Fruit fly (Drosophila melanogaster) Kc167 (cell line): ENCODE data around the gene CG11164.

Source experiments
- Myc ChIP-seq: fragments of >200 bp; optimal IDR thresholded peaks from 2 replicates; lab custom pipeline; 2017; ENCODE audit warnings: missing external identifiers
- Sin3A ChIP-seq: fragments of >200 bp; optimal IDR thresholded peaks from 2 replicates; lab custom pipeline; 2018; ENCODE audit warnings: missing external identifiers
- h ChIP-seq: fragments of >200 bp; optimal IDR thresholded peaks from 3 replicates; lab custom pipeline; 2018; ENCODE audit warnings: missing external identifiers
- insv ChIP-seq: fragments of >200 bp; optimal IDR thresholded peaks from 3 replicates; lab custom pipeline; 2018; ENCODE audit warnings: missing external identifiers
- psq ChIP-seq: fragments of >200 bp; optimal IDR thresholded peaks from 2 replicates; lab custom pipeline; 2017; ENCODE audit warnings: missing external identifiers
- ttk ChIP-seq: sonication (Bioruptor generic); optimal IDR thresholded peaks from 2 replicates; lab custom pipeline; 2017; ENCODE audit warnings: missing external identifiers

DNA sequence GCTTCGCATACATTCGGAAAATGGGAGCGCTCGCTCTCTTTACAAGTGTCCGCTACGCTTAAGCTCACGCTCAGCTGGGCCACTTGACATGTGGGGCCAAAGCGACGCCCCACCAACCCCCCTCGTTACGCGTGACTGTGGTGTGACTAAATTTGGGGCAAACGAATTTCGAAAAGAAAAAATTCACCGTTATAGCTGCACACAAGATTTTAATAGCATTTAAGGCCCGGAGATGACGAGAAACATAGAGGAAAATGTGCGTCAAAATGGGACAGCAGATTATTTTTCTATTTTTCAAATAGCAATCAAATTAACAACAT, 27.2 kb upstream of the CG11164 start:
- TF ChIP-seq ttk (lab: Kevin White, UChicago) = no peak
- no peak for TF ChIP-seq psq (lab: Kevin White, UChicago)
- TF ChIP-seq Myc = no peak
- no peak for TF ChIP-seq insv
- TF ChIP-seq h = no peak
- no peak for TF ChIP-seq Sin3A
